Worm (Caenorhabditis elegans): ENCODE results near the gene C17C3.3.

DNA sequence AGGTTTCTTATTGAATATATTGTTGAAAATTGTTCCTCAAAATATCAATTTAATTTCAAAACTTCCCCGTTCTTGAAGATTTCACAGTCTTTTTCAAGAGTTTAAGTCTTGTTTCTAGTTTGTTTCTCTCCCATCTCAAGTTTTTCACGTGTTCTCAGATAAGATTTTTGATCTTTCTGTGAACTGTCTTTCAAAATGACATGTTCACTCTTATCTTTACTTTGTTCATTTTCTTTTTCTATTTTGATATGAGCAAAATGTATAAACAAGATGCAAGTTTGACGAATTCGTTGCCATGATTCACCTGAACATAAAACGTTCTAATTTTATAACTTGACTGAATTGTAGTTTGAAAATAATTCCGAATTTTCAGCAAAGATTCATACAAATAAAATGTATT lies 6.7 kb upstream of the C17C3.3 start:
- no peak for TF ChIP-seq aly-2 (tag; optimal IDR thresholded peaks at IDR 0.05)
- no peak for TF ChIP-seq nhr-23 (tag; optimal IDR thresholded peaks at IDR 0.05)
- no peak for TF ChIP-seq nhr-77 (tag; optimal IDR thresholded peaks at IDR 0.05)
- no peak for TF ChIP-seq ztf-4 (tag; optimal IDR thresholded peaks at IDR 0.05)
- no peak for TF ChIP-seq ztf-11 (tag; optimal IDR thresholded peaks at IDR 0.05)
- TF ChIP-seq nhr-237 (tag; optimal IDR thresholded peaks at IDR 0.05): no peak
- no peak for TF ChIP-seq snpc-4 (tag; optimal IDR thresholded peaks at IDR 0.05)
- TF ChIP-seq pha-4 (tag; optimal IDR thresholded peaks at IDR 0.05): no peak
- no peak for TF ChIP-seq egl-27 (tag; optimal IDR thresholded peaks at IDR 0.05)

Measured in whole organism, L3 larva.